Worm (Caenorhabditis elegans): ENCODE measurements around the gene lin-46.

DNA sequence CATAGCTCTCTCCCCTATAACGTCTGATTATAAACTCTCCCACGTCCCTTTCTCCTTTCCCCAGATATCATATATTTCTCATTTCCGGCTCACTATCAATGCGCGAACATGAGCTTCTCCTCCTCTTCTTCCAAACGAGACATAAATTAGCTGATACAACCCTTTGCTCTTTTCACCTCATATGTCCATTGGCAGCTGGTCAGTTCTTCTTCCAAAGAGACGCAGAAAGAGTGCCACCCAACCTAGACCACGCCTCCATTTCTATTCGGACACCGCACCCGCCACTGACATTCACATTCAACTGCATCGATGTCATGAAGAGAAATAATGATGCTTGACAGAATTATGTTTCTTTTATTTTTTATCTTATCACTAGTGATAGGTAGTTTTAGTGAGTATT, 50.1 kb downstream of the lin-46 start, which contains the start of gene fmi-1:
- TF ChIP-seq blmp-1 (tag; optimal IDR thresholded peaks at IDR 0.05) = no peak
- no peak for TF ChIP-seq elt-3 (tag; optimal IDR thresholded peaks at IDR 0.05)
- no peak for TF ChIP-seq unc-39 (tag; optimal IDR thresholded peaks at IDR 0.05)
- TF ChIP-seq nhr-28 (tag; optimal IDR thresholded peaks at IDR 0.05) = no peak
- TF ChIP-seq mep-1 (tag; optimal IDR thresholded peaks at IDR 0.05) = no peak
